Worm (Caenorhabditis elegans) whole organism, L4 larva: ENCODE results near the gene zzz-1.
A peak's percentile ranks its signal among the peaks of the same experiment; 100 is the strongest.

Experiments used
- F26F4.8 ChIP-seq: fragments of 200-800 bp; sonication (Bioruptor generic); conservative IDR thresholded peaks from 2 replicates; pipeline ENCODE4 v1.3.6; 2022; ENCODE audit warnings: missing genetic modification characterization, missing compliant biosample characterization
- F44E2.7 ChIP-seq: fragments of 200-800 bp; sonication (Bioruptor generic); IDR thresholded peaks from 2 replicates; pipeline ENCODE4 v2.1.2; 2022; ENCODE audit warnings: missing genetic modification characterization, missing compliant biosample characterization
- F49E8.2 ChIP-seq: sonication (generic microtip); optimal IDR thresholded peaks from 2 replicates; lab custom pipeline; 2016; ENCODE audit warnings: missing compliant biosample characterization, mild to moderate bottlenecking, missing genetic modification characterization, borderline replicate concordance
- R02D3.7 ChIP-seq: fragments of 150-350 bp; sonication (generic microtip); optimal IDR thresholded peaks from 3 replicates; lab custom pipeline; 2014; ENCODE audit warnings: missing biosample characterization, missing genetic modification characterization
- T26A8.4 ChIP-seq: fragments of 200-800 bp; sonication (Bioruptor generic); IDR thresholded peaks from 2 replicates; pipeline ENCODE4 v1.3.6; 2022; ENCODE audit warnings: missing genetic modification characterization, missing compliant biosample characterization
- Y48G9A.11 ChIP-seq: fragments of 200-800 bp; sonication (Bioruptor generic); IDR thresholded peaks from 2 replicates; pipeline ENCODE4 v1.3.6; 2022; ENCODE audit warnings: missing genetic modification reagents, missing genetic modification characterization, missing compliant biosample characterization
- Y5F2A.4 ChIP-seq: fragments of 200-800 bp; sonication (Bioruptor generic); optimal IDR thresholded peaks from 2 replicates; lab custom pipeline; 2018; ENCODE audit warnings: mild to moderate bottlenecking, missing genetic modification characterization, missing compliant biosample characterization
- ZK546.5 ChIP-seq, 2 experiments: sonication (generic microtip); optimal IDR thresholded peaks; 2 replicates each; lab custom pipeline; 2017; ENCODE audit warnings: missing biosample characterization in 2 of 2, missing genetic modification characterization in 2 of 2
- aly-2 ChIP-seq: sonication (generic microtip); optimal IDR thresholded peaks from 2 replicates; lab custom pipeline; 2018; ENCODE audit warnings: missing biosample characterization, missing genetic modification characterization
- ceh-20 ChIP-seq: fragments of 200-800 bp; sonication (Bioruptor generic); IDR thresholded peaks from 2 replicates; pipeline ENCODE4 v1.3.6; 2022; ENCODE audit warnings: missing genetic modification reagents, missing genetic modification characterization, missing compliant biosample characterization
- ceh-28 ChIP-seq: fragments of 150-350 bp; optimal IDR thresholded peaks from 2 replicates; lab custom pipeline; 2014; ENCODE audit warnings: missing biosample characterization, missing genetic modification reagents, missing genetic modification characterization
- ceh-32 ChIP-seq: sonication (generic microtip); optimal IDR thresholded peaks from 2 replicates; lab custom pipeline; 2016; ENCODE audit warnings: mild to moderate bottlenecking, missing genetic modification characterization, missing compliant biosample characterization; ENCODE audit not compliant: poor library complexity
- ceh-44 ChIP-seq: fragments of 200-800 bp; sonication (Bioruptor generic); IDR thresholded peaks from 2 replicates; pipeline ENCODE4 v1.3.6; 2022; ENCODE audit warnings: missing genetic modification reagents, missing genetic modification characterization, missing compliant biosample characterization
- ces-1 ChIP-seq: fragments of 150-350 bp; sonication (generic microtip); optimal IDR thresholded peaks from 4 replicates; lab custom pipeline; 2014; ENCODE audit warnings: missing biosample characterization, missing genetic modification reagents, missing genetic modification characterization
- daf-16 ChIP-seq, 3 experiments: sonication (generic microtip); optimal IDR thresholded peaks; 2 replicates each; lab custom pipeline; 2016 to 2017; ENCODE audit warnings: missing genetic modification characterization in 3 of 3, missing genetic modification reagents in 3 of 3, mild to moderate bottlenecking in 2 of 3, missing compliant biosample characterization in 2 of 3, missing biosample characterization in 1 of 3, moderate library complexity in 1 of 3
- daf-19 ChIP-seq: fragments of 200-800 bp; sonication (Bioruptor generic); conservative IDR thresholded peaks from 2 replicates; pipeline ENCODE4 v1.3.6; 2022; ENCODE audit warnings: missing genetic modification characterization, missing compliant biosample characterization
- dmd-6 ChIP-seq: fragments of 200-800 bp; sonication (Bioruptor generic); IDR thresholded peaks from 2 replicates; pipeline ENCODE4 v1.3.6; 2022; ENCODE audit warnings: missing genetic modification reagents, missing genetic modification characterization, missing compliant biosample characterization
- dmd-8 ChIP-seq: fragments of 200-800 bp; sonication (Bioruptor generic); IDR thresholded peaks from 2 replicates; pipeline ENCODE4 v1.3.6; 2022; ENCODE audit warnings: missing genetic modification characterization, missing compliant biosample characterization
- dpl-1 ChIP-seq: fragments of 150-350 bp; optimal IDR thresholded peaks from 2 replicates; lab custom pipeline; 2014; ENCODE audit warnings: missing biosample characterization, missing genetic modification reagents, missing genetic modification characterization
- duxl-1 ChIP-seq: sonication (generic microtip); optimal IDR thresholded peaks from 2 replicates; lab custom pipeline; 2016; ENCODE audit warnings: mild to moderate bottlenecking, missing genetic modification characterization, moderate library complexity, missing compliant biosample characterization; ENCODE audit not compliant: poor library complexity
- egl-27 ChIP-seq: sonication (generic microtip); optimal IDR thresholded peaks from 3 replicates; lab custom pipeline; 2017; ENCODE audit warnings: missing biosample characterization, missing genetic modification reagents, missing genetic modification characterization
- egl-43 ChIP-seq: fragments of 200-800 bp; sonication (Bioruptor generic); IDR thresholded peaks from 2 replicates; pipeline ENCODE4 v1.3.6; 2022; ENCODE audit warnings: missing genetic modification reagents, missing genetic modification characterization, missing compliant biosample characterization
- fos-1 ChIP-seq: fragments of 150-350 bp; optimal IDR thresholded peaks from 2 replicates; lab custom pipeline; 2014; ENCODE audit warnings: missing biosample characterization, missing genetic modification characterization
- gei-8 ChIP-seq: fragments of 200-800 bp; sonication (Bioruptor generic); optimal IDR thresholded peaks from 2 replicates; lab custom pipeline; 2018; ENCODE audit warnings: mild to moderate bottlenecking, missing genetic modification characterization, missing compliant biosample characterization
- hlh-30 ChIP-seq: sonication (generic microtip); optimal IDR thresholded peaks from 2 replicates; lab custom pipeline; 2017; ENCODE audit warnings: antibody characterized with exemption, mild to moderate bottlenecking, missing genetic modification characterization, missing compliant biosample characterization; ENCODE audit not compliant: insufficient read depth
- hmg-1.1 ChIP-seq: fragments of 200-800 bp; sonication (Bioruptor generic); IDR thresholded peaks from 2 replicates; pipeline ENCODE4 v1.3.6; 2022; ENCODE audit warnings: missing genetic modification reagents, missing genetic modification characterization, missing compliant biosample characterization
- lin-1 ChIP-seq: fragments of 200-800 bp; sonication (Bioruptor generic); IDR thresholded peaks from 2 replicates; pipeline ENCODE4 v1.3.6; 2022; ENCODE audit warnings: missing genetic modification reagents, missing genetic modification characterization, missing compliant biosample characterization
- lin-15B ChIP-seq: fragments of 150-350 bp; sonication (generic microtip); optimal IDR thresholded peaks from 3 replicates; lab custom pipeline; 2014; ENCODE audit warnings: missing biosample characterization, missing genetic modification characterization
- lin-29 ChIP-seq: fragments of 200-800 bp; sonication (Bioruptor generic); IDR thresholded peaks from 2 replicates; pipeline ENCODE4 v1.3.6; 2022; ENCODE audit warnings: missing genetic modification reagents, missing genetic modification characterization, missing compliant biosample characterization
- lin-38 ChIP-seq: fragments of 200-800 bp; sonication (Bioruptor generic); IDR thresholded peaks from 2 replicates; pipeline ENCODE4 v1.3.6; 2022; ENCODE audit warnings: missing genetic modification reagents, missing genetic modification characterization, missing compliant biosample characterization
- madf-9 ChIP-seq: fragments of 200-800 bp; sonication (Bioruptor generic); conservative IDR thresholded peaks from 2 replicates; pipeline ENCODE4 v1.3.6; 2022; ENCODE audit warnings: missing genetic modification reagents, missing genetic modification characterization, missing compliant biosample characterization
- mdl-1 ChIP-seq, 2 experiments: fragments of 150-350 bp in 1 of 2; sonication (generic microtip) in 1 of 2; optimal IDR thresholded peaks; 2 replicates each; lab custom pipeline; 2014 to 2017; ENCODE audit warnings: missing biosample characterization in 2 of 2, missing genetic modification characterization in 2 of 2
- mep-1 ChIP-seq: fragments of 150-350 bp; sonication (generic microtip); optimal IDR thresholded peaks from 3 replicates; lab custom pipeline; 2014; ENCODE audit warnings: missing biosample characterization, missing genetic modification characterization
- mes-2 ChIP-seq: sonication (generic microtip); optimal IDR thresholded peaks from 2 replicates; lab custom pipeline; 2016; ENCODE audit warnings: missing genotype, mild to moderate bottlenecking, missing genetic modification characterization, missing compliant biosample characterization; ENCODE audit not compliant: poor library complexity, severe bottlenecking
- mxl-3 ChIP-seq: fragments of 200-800 bp; sonication (Bioruptor generic); optimal IDR thresholded peaks from 2 replicates; lab custom pipeline; 2018; ENCODE audit warnings: mild to moderate bottlenecking, missing genetic modification characterization, missing compliant biosample characterization
- nhr-10 ChIP-seq: fragments of 150-350 bp; optimal IDR thresholded peaks from 2 replicates; lab custom pipeline; 2014; ENCODE audit warnings: missing biosample characterization, missing genetic modification characterization
- nhr-237 ChIP-seq: sonication (generic microtip); optimal IDR thresholded peaks from 2 replicates; lab custom pipeline; 2017; ENCODE audit warnings: missing biosample characterization, missing genetic modification characterization
- nhr-6 ChIP-seq: fragments of 150-350 bp; optimal IDR thresholded peaks from 2 replicates; lab custom pipeline; 2014; ENCODE audit warnings: missing biosample characterization, missing genetic modification characterization
- nhr-77 ChIP-seq: fragments of 150-350 bp; optimal IDR thresholded peaks from 2 replicates; lab custom pipeline; 2014; ENCODE audit warnings: missing biosample characterization, missing genetic modification characterization
- rbr-2 ChIP-seq: sonication (generic microtip); optimal IDR thresholded peaks from 2 replicates; lab custom pipeline; 2016; ENCODE audit warnings: missing genotype, missing genetic modification characterization, missing compliant biosample characterization
- snpc-1.2 ChIP-seq: fragments of 200-800 bp; sonication (Bioruptor generic); IDR thresholded peaks from 2 replicates; pipeline ENCODE4 v1.3.6; 2022; ENCODE audit warnings: missing genetic modification reagents, missing genetic modification characterization, missing compliant biosample characterization
- snpc-4 ChIP-seq: fragments of 150-350 bp; optimal IDR thresholded peaks from 2 replicates; lab custom pipeline; 2014; ENCODE audit warnings: missing biosample characterization, missing genetic modification characterization
- spr-3 ChIP-seq: fragments of 200-800 bp; sonication (Bioruptor generic); optimal IDR thresholded peaks from 2 replicates; lab custom pipeline; 2018; ENCODE audit warnings: mild to moderate bottlenecking, missing genetic modification characterization, missing compliant biosample characterization
- unc-130 ChIP-seq: sonication (generic microtip); optimal IDR thresholded peaks from 2 replicates; lab custom pipeline; 2016; ENCODE audit warnings: missing genetic modification reagents, missing genetic modification characterization, missing compliant biosample characterization
- unc-39 ChIP-seq: sonication (generic microtip); optimal IDR thresholded peaks from 2 replicates; lab custom pipeline; 2017; ENCODE audit warnings: missing biosample characterization, missing genetic modification characterization
- unc-62 ChIP-seq, 3 experiments: fragments of 150-350 bp in 1 of 3; sonication (generic microtip); optimal IDR thresholded peaks in 2 of 3; peaks in 1 of 3; 1 replicate in 1 of 3; 2 replicates in 2 of 3; lab custom pipeline; 2014 to 2017; ENCODE audit warnings: missing biosample characterization in 3 of 3, missing genetic modification characterization in 3 of 3, missing genetic modification reagents in 3 of 3, missing genotype in 1 of 3
- vab-7 ChIP-seq: fragments of 200-800 bp; sonication (Bioruptor generic); IDR thresholded peaks from 2 replicates; pipeline ENCODE4 v1.3.6; 2022; ENCODE audit warnings: missing genetic modification reagents, missing genetic modification characterization, missing compliant biosample characterization
- zip-11 ChIP-seq: fragments of 200-800 bp; sonication (Bioruptor generic); IDR thresholded peaks from 2 replicates; pipeline ENCODE4 v1.3.6; 2022; ENCODE audit warnings: missing genetic modification characterization, missing compliant biosample characterization
- zip-2 ChIP-seq: fragments of 150-350 bp; optimal IDR thresholded peaks from 2 replicates; lab custom pipeline; 2014; ENCODE audit warnings: missing biosample characterization, missing genetic modification characterization
- ztf-7 ChIP-seq: fragments of 150-350 bp; optimal IDR thresholded peaks from 2 replicates; lab custom pipeline; 2014; ENCODE audit warnings: missing biosample characterization, missing genetic modification characterization

zzz-1 gene

ce11 chrV:10894601-10895000, 14.4 kb downstream of the zzz-1 start, which contains the start of the genes F32D8.14 and F32D8.5:
F32D8.14 (minus strand) TSS chrV:10894788.
F32D8.5 (plus strand) TSS chrV:10894800.
- TF ChIP-seq mdl-1 (tag; optimal IDR thresholded peaks at IDR 0.05; lab: Kevin White, UChicago), result no peak
- TF ChIP-seq aly-2 (tag; lab: Kevin White, UChicago), result no peak
- TF ChIP-seq zip-2 (tag; lab: Kevin White, UChicago), result no peak
- TF ChIP-seq ceh-44 (GFP tag; lab: Robert Waterston, UW), result no peak
- TF ChIP-seq egl-43, result no peak
- no peak for TF ChIP-seq fos-1 (tag; lab: Kevin White, UChicago)
- peak; percentile 54 for TF ChIP-seq rbr-2
- TF ChIP-seq nhr-77 (tag; lab: Kevin White, UChicago), result peak; percentile 64
- peak; percentile 63 for TF ChIP-seq hmg-1.1 (GFP tag; lab: Robert Waterston, UW)
- TF ChIP-seq dmd-8 (GFP tag; lab: Robert Waterston, UW), result no peak
- no peak for TF ChIP-seq ces-1 (GFP tag; lab: Kevin White, UChicago)
- peak in 1 of 2 experiments; percentile 84 for TF ChIP-seq unc-62 (GFP tag; optimal IDR thresholded peaks at IDR 0.05 in 1 of 2; lab: Kevin White, UChicago)
- no peak for TF ChIP-seq unc-62 (tag; optimal IDR thresholded peaks at IDR 0.05; lab: Kevin White, UChicago)
- no peak for TF ChIP-seq lin-29 (GFP tag; lab: Robert Waterston, UW)
- no peak for TF ChIP-seq snpc-1.2 (GFP tag; lab: Robert Waterston, UW)
- peak; percentile 46 for TF ChIP-seq dmd-6 (GFP tag; lab: Robert Waterston, UW)
- no peak for TF ChIP-seq F44E2.7
- no peak for TF ChIP-seq spr-3 (GFP tag; lab: Kevin White, UChicago)
- TF ChIP-seq lin-38, result peak; percentile 94
- TF ChIP-seq duxl-1 (tag; lab: Kevin White, UChicago), result peak; percentile 74
- peak; percentile 59 for TF ChIP-seq T26A8.4 (GFP tag; lab: Robert Waterston, UW)
- no peak for TF ChIP-seq zip-11
- no peak for TF ChIP-seq ceh-32
- no peak for TF ChIP-seq R02D3.7
- TF ChIP-seq daf-19 (GFP tag; lab: Robert Waterston, UW), result no peak
- no peak for TF ChIP-seq daf-16 (GFP tag; optimal IDR thresholded peaks at IDR 0.05; lab: Kevin White, UChicago)
- TF ChIP-seq daf-16 (tag; optimal IDR thresholded peaks at IDR 0.05; lab: Kevin White, UChicago), result peak; percentile 27
- TF ChIP-seq vab-7 (GFP tag; lab: Robert Waterston, UW), result peak; percentile 35; the same call in 1 of the 2 replicates
- TF ChIP-seq nhr-6 (tag; lab: Kevin White, UChicago), result peak; percentile 68
- TF ChIP-seq unc-130 (GFP tag; lab: Kevin White, UChicago), result peak; percentile 83
- 0 out of 2 replicates have a peak, but pooled peaks have one; percentile 32 for TF ChIP-seq madf-9 (GFP tag; lab: Robert Waterston, UW)
- no peak for TF ChIP-seq gei-8 (GFP tag; lab: Kevin White, UChicago)
- TF ChIP-seq dpl-1, result peak; percentile 83
- TF ChIP-seq F26F4.8 (GFP tag; lab: Robert Waterston, UW), result no peak
- TF ChIP-seq Y48G9A.11 (GFP tag; lab: Robert Waterston, UW), result no peak
- peak; percentile 49 for TF ChIP-seq hlh-30 (tag; lab: Kevin White, UChicago)
- TF ChIP-seq ceh-28 (tag; lab: Kevin White, UChicago), result no peak
- TF ChIP-seq nhr-237 (tag; lab: Kevin White, UChicago), result no peak
- TF ChIP-seq ZK546.5 (tag; optimal IDR thresholded peaks at IDR 0.05; lab: Kevin White, UChicago), result peak in 1 of 2 experiments; percentile 71
- peak; percentile 50 for TF ChIP-seq mxl-3 (GFP tag; lab: Kevin White, UChicago)
- TF ChIP-seq snpc-4 (tag; lab: Kevin White, UChicago), result no peak
- TF ChIP-seq Y5F2A.4, result no peak
- no peak for TF ChIP-seq unc-39 (tag; lab: Kevin White, UChicago)
- no peak for TF ChIP-seq egl-27 (tag; lab: Kevin White, UChicago)
- peak; percentile 98 for TF ChIP-seq mes-2 (tag; lab: Kevin White, UChicago)
- TF ChIP-seq mep-1 (tag; lab: Kevin White, UChicago), result peak; percentile 76
- no peak for TF ChIP-seq nhr-10 (tag; lab: Kevin White, UChicago)
- TF ChIP-seq F49E8.2 (tag; lab: Kevin White, UChicago), result no peak
- peak; percentile 56 for TF ChIP-seq ztf-7 (tag; lab: Kevin White, UChicago)
- TF ChIP-seq lin-1 (GFP tag; lab: Robert Waterston, UW), result no peak
- TF ChIP-seq lin-15B (tag; lab: Kevin White, UChicago), result no peak
- TF ChIP-seq ceh-20 (GFP tag; lab: Robert Waterston, UW), result 0 out of 2 replicates have a peak, but pooled peaks have one; percentile 12
